Fruit fly (Drosophila melanogaster) whole organism, adult: Measurements from ENCODE around the gene dpp.

Source experiments
- CG11617 ChIP-seq: fragments of 200-800 bp; sonication (Bioruptor generic); optimal IDR thresholded peaks from 2 replicates; lab custom pipeline; 2017; ENCODE audit warnings: mild to moderate bottlenecking, missing biosample characterization, missing genetic modification reagents, missing genetic modification characterization
- CG5204 ChIP-seq: fragments of 200-800 bp; sonication (Bioruptor generic); optimal IDR thresholded peaks from 2 replicates; lab custom pipeline; 2016; ENCODE audit warnings: missing biosample characterization, missing genetic modification characterization
- ovo ChIP-seq: fragments of 200-800 bp; sonication (Bioruptor generic); optimal IDR thresholded peaks from 2 replicates; lab custom pipeline; 2016; ENCODE audit warnings: missing biosample characterization, missing genetic modification characterization
- toe ChIP-seq: fragments of 200-800 bp; sonication (Bioruptor generic); optimal IDR thresholded peaks from 2 replicates; lab custom pipeline; 2016; ENCODE audit warnings: missing biosample characterization, missing genetic modification characterization

DNA sequence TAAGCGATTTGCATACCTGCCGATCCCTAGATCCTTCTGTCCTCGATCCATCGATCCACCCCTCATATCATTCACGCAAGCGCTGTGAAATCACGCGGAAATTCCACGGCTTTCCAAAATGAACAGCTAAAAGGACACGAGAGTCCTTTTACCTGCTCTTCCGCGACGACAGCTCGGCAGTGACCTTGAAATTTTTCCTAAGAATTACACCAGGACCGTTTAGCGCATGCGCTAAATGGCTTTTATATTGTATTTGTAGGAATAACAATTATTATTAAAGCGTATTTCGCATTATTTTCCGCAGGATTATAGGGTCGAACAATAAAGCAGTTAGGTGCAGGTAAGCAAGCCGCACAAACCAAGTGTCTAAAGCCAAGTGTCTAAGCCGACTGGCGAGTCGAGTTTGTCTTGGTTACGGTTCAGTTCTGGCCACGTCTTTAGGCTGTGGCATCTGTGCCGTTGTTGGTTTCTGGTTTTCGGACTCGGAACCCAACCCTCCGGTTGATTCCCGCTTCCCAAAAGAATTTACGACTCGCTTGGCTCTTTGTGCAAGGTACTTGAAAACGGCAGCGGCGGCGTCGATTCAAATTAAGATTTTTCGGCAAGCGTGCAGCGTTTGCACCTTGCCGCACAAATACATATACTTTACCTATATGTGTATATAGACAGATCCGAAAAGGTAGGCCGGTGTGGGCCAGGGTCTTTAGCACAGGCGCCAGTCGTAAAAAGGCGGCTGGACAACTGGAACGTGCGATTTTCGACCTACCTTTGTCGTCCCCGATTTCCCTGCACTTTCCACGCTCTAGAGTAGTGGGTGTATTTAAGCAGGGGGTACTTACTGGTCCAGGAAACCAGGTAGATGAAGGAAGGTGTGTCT is 28.6 kb downstream of the dpp start:
- TF ChIP-seq ovo (GFP tag; lab: Kevin White, UChicago) (no peak), CG11617 (GFP tag; lab: Kevin White, UChicago) (no peak), toe (no peak), CG5204 (no peak)
